Worm (Caenorhabditis elegans) whole organism, late embryonic: ENCODE results near the gene C49F5.7.

Experiments
- C08G9.2 ChIP-seq: sonication (generic microtip); optimal IDR thresholded peaks from 2 replicates; lab custom pipeline; 2016; ENCODE audit warnings: mild to moderate bottlenecking, missing genetic modification characterization, moderate library complexity, missing compliant biosample characterization
- F13H6.1 ChIP-seq: sonication (generic microtip); optimal IDR thresholded peaks from 2 replicates; lab custom pipeline; 2016; ENCODE audit warnings: missing genetic modification characterization, missing compliant biosample characterization
- K09A11.1 ChIP-seq: sonication (generic microtip); optimal IDR thresholded peaks from 2 replicates; lab custom pipeline; 2017; ENCODE audit warnings: antibody characterized with exemption, mild to moderate bottlenecking, missing genetic modification characterization, missing compliant biosample characterization; ENCODE audit not compliant: insufficient read depth
- Y22D7AL.16 ChIP-seq: sonication (generic microtip); optimal IDR thresholded peaks from 2 replicates; lab custom pipeline; 2016; ENCODE audit warnings: missing genetic modification characterization, missing compliant biosample characterization
- ama-1 ChIP-seq: fragments of 150-350 bp; optimal IDR thresholded peaks from 2 replicates; lab custom pipeline; 2014
- ceh-14 ChIP-seq: sonication (generic microtip); optimal IDR thresholded peaks from 2 replicates; lab custom pipeline; 2016; ENCODE audit warnings: missing genotype, missing genetic modification characterization, missing compliant biosample characterization
- ceh-19 ChIP-seq: fragments of 200-800 bp; sonication (Bioruptor generic); optimal IDR thresholded peaks from 2 replicates; lab custom pipeline; 2018; ENCODE audit warnings: mild to moderate bottlenecking, missing genetic modification characterization, missing compliant biosample characterization
- ceh-2 ChIP-seq: sonication (generic microtip); optimal IDR thresholded peaks from 2 replicates; lab custom pipeline; 2016; ENCODE audit warnings: missing genotype, missing genetic modification characterization, missing compliant biosample characterization
- ceh-22 ChIP-seq: sonication (generic microtip); optimal IDR thresholded peaks from 2 replicates; lab custom pipeline; 2017; ENCODE audit warnings: missing biosample characterization, missing genetic modification characterization
- ceh-24 ChIP-seq: sonication (generic microtip); optimal IDR thresholded peaks from 2 replicates; lab custom pipeline; 2016; ENCODE audit warnings: mild to moderate bottlenecking, missing genetic modification characterization, missing compliant biosample characterization
- ceh-31 ChIP-seq: sonication (generic microtip); optimal IDR thresholded peaks from 2 replicates; lab custom pipeline; 2016; ENCODE audit warnings: missing genetic modification characterization, missing compliant biosample characterization
- ceh-48 ChIP-seq: sonication (generic microtip); optimal IDR thresholded peaks from 2 replicates; lab custom pipeline; 2016; ENCODE audit warnings: missing genetic modification characterization, inconsistent platforms, missing compliant biosample characterization
- che-1 ChIP-seq: sonication (generic microtip); optimal IDR thresholded peaks from 2 replicates; lab custom pipeline; 2016; ENCODE audit warnings: mild to moderate bottlenecking, missing genetic modification characterization, missing compliant biosample characterization
- dmd-4 ChIP-seq: sonication (generic microtip); optimal IDR thresholded peaks from 2 replicates; lab custom pipeline; 2016; ENCODE audit warnings: borderline replicate concordance, missing genetic modification characterization, missing compliant biosample characterization
- elt-2 ChIP-seq: sonication (generic microtip); optimal IDR thresholded peaks from 2 replicates; lab custom pipeline; 2016; ENCODE audit warnings: missing genetic modification reagents, missing genetic modification characterization, missing compliant biosample characterization
- elt-4 ChIP-seq: sonication (generic microtip); optimal IDR thresholded peaks from 2 replicates; lab custom pipeline; 2016; ENCODE audit warnings: missing genetic modification characterization, missing compliant biosample characterization
- eyg-1 ChIP-seq: sonication (generic microtip); optimal IDR thresholded peaks from 2 replicates; lab custom pipeline; 2016; ENCODE audit warnings: missing genotype, missing genetic modification characterization, missing compliant biosample characterization
- fkh-10 ChIP-seq: fragments of 150-350 bp; optimal IDR thresholded peaks from 2 replicates; lab custom pipeline; 2014; ENCODE audit warnings: missing biosample characterization, missing genetic modification reagents, missing genetic modification characterization
- fkh-6 ChIP-seq: sonication (generic microtip); optimal IDR thresholded peaks from 2 replicates; lab custom pipeline; 2016; ENCODE audit warnings: missing genetic modification characterization, missing compliant biosample characterization
- gmeb-2 ChIP-seq: sonication (generic microtip); optimal IDR thresholded peaks from 2 replicates; lab custom pipeline; 2016; ENCODE audit warnings: missing genetic modification characterization, inconsistent platforms, missing compliant biosample characterization
- hlh-13 ChIP-seq: fragments of 200-800 bp; sonication (Bioruptor generic); optimal IDR thresholded peaks from 2 replicates; lab custom pipeline; 2018; ENCODE audit warnings: mild to moderate bottlenecking, missing genetic modification characterization, missing compliant biosample characterization
- hlh-6 ChIP-seq: sonication (generic microtip); optimal IDR thresholded peaks from 2 replicates; lab custom pipeline; 2016; ENCODE audit warnings: missing genotype, missing genetic modification characterization, missing compliant biosample characterization
- hlh-8 ChIP-seq: sonication (generic microtip); optimal IDR thresholded peaks from 2 replicates; lab custom pipeline; 2016; ENCODE audit warnings: missing genotype, missing genetic modification characterization, missing compliant biosample characterization
- madf-2 ChIP-seq: sonication (generic microtip); optimal IDR thresholded peaks from 2 replicates; lab custom pipeline; 2017; ENCODE audit warnings: missing genetic modification characterization, missing compliant biosample characterization
- nfya-1 ChIP-seq: sonication (generic microtip); optimal IDR thresholded peaks from 2 replicates; lab custom pipeline; 2017; ENCODE audit warnings: missing genetic modification characterization, mild to moderate bottlenecking, missing compliant biosample characterization, antibody characterized with exemption, moderate library complexity
- odd-2 ChIP-seq: sonication (generic microtip); optimal IDR thresholded peaks from 2 replicates; lab custom pipeline; 2017; ENCODE audit warnings: antibody characterized with exemption, mild to moderate bottlenecking, missing genetic modification characterization, missing compliant biosample characterization
- pag-3 ChIP-seq: sonication (generic microtip); optimal IDR thresholded peaks from 2 replicates; lab custom pipeline; 2016; ENCODE audit warnings: missing compliant biosample characterization, missing genetic modification characterization, borderline replicate concordance
- pat-9 ChIP-seq: fragments of 200-800 bp; sonication (Bioruptor generic); optimal IDR thresholded peaks from 2 replicates; lab custom pipeline; 2018; ENCODE audit warnings: mild to moderate bottlenecking, missing genetic modification characterization, moderate library complexity, missing compliant biosample characterization
- pax-1 ChIP-seq: fragments of 150-350 bp; optimal IDR thresholded peaks from 2 replicates; lab custom pipeline; 2014; ENCODE audit warnings: missing biosample characterization, missing genetic modification characterization
- pha-2 ChIP-seq: sonication (generic microtip); optimal IDR thresholded peaks from 2 replicates; lab custom pipeline; 2017; ENCODE audit warnings: mild to moderate bottlenecking, missing genetic modification characterization, missing compliant biosample characterization
- pha-4 ChIP-seq: fragments of 150-350 bp; optimal IDR thresholded peaks from 2 replicates; lab custom pipeline; 2018; ENCODE audit warnings: missing biosample characterization, missing genetic modification reagents, missing genetic modification characterization
- pqm-1 ChIP-seq: sonication (generic microtip); optimal IDR thresholded peaks from 2 replicates; lab custom pipeline; 2016; ENCODE audit warnings: missing genetic modification characterization, missing compliant biosample characterization
- ref-2 ChIP-seq: sonication (generic microtip); optimal IDR thresholded peaks from 2 replicates; lab custom pipeline; 2016; ENCODE audit warnings: missing genetic modification characterization, missing compliant biosample characterization
- sox-2 ChIP-seq: fragments of 200-800 bp; sonication (Bioruptor generic); IDR thresholded peaks from 2 replicates; pipeline ENCODE4 v1.3.6; 2022; ENCODE audit warnings: missing genetic modification reagents, missing genetic modification characterization, missing compliant biosample characterization
- tbx-7 ChIP-seq: sonication (generic microtip); optimal IDR thresholded peaks from 2 replicates; lab custom pipeline; 2016; ENCODE audit warnings: missing genotype, missing genetic modification characterization, missing compliant biosample characterization
- ttx-3 ChIP-seq: sonication (generic microtip); optimal IDR thresholded peaks from 2 replicates; lab custom pipeline; 2016; ENCODE audit warnings: missing genetic modification reagents, missing genetic modification characterization, missing compliant biosample characterization
- unc-42 ChIP-seq: sonication (generic microtip); optimal IDR thresholded peaks from 2 replicates; lab custom pipeline; 2016; ENCODE audit warnings: missing genotype, missing genetic modification characterization, missing compliant biosample characterization

The C49F5.7 gene

DNA sequence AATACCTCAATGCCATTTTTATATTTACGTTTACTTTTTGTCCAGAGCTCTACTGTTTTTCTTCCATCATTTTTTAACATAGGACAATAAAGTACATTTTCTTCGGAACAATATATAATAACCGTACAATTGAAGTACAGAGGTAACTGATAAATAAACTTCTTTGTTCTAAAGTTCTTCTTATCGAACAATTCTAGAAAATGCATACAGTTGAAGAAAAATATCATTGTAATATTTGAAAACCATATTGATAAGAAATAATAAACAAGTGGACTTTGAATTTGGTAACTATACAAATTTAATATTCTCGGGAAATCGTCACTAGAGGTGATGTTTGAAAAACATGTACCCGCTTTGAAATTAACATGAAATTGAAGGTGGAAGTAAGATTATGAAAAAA is 2.0 kb downstream of the C49F5.7 start:
- no peak for TF ChIP-seq sox-2 (GFP tag; lab: Robert Waterston, UW)
- no peak for TF ChIP-seq nfya-1 (tag; lab: Kevin White, UChicago)
- TF ChIP-seq odd-2 (tag; lab: Kevin White, UChicago): no peak
- TF ChIP-seq Y22D7AL.16 (tag; lab: Kevin White, UChicago): no peak
- TF ChIP-seq dmd-4 (tag; lab: Kevin White, UChicago): no peak
- no peak for TF ChIP-seq pag-3 (tag; lab: Kevin White, UChicago)
- no peak for TF ChIP-seq madf-2
- TF ChIP-seq ceh-19: no peak
- no peak for TF ChIP-seq pat-9
- no peak for TF ChIP-seq tbx-7 (tag; lab: Kevin White, UChicago)
- TF ChIP-seq ref-2 (tag; lab: Kevin White, UChicago): no peak
- TF ChIP-seq che-1 (tag; lab: Kevin White, UChicago): no peak
- TF ChIP-seq ceh-48 (tag; lab: Kevin White, UChicago): no peak
- TF ChIP-seq elt-4 (tag; lab: Kevin White, UChicago): no peak
- TF ChIP-seq fkh-10 (GFP tag; lab: Kevin White, UChicago): no peak
- no peak for TF ChIP-seq K09A11.1 (tag; lab: Kevin White, UChicago)
- TF ChIP-seq gmeb-2 (tag; lab: Kevin White, UChicago): no peak
- TF ChIP-seq unc-42 (tag; lab: Kevin White, UChicago): no peak

DNA sequence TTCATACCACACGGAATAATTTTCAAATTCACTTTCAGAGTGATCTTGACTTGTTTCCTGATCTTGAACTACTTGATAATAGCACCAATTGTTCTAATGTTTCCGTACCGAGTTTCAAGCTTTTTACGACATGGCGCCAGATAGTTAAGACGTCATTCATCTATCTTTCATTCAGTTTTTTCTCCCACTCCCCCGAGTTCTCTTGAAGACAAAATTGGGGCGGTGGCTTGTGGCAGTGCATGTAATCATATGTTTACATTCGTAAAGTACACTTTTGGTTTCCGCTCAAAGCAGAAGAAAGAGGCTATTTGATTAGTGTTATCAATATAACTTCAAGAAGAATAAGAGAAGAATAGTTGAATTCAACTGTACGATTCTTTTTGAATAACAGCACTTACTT is 5.0 kb downstream of the C49F5.7 start:
- TF ChIP-seq eyg-1 (tag; lab: Kevin White, UChicago) (no peak), K09A11.1 (tag; lab: Kevin White, UChicago) (no peak)

DNA sequence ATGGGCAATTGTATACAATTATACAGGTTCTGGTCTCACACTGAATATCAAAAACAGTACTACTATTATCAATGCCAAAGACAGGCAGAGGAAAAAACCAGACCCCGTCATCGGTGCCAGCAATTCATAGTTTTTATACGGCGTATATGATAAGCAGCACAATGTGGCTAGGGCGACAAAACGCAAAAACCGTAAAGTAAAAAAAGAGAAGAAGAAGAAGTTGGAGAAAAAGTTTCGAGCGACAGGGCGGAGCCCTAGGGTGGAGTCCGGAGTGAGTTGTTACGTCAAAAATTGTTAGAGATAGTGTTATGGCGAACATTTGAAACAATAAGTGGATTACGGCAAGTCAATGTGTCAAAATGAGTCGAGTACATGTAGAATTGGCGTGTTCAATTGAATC is 7.0 kb downstream of the C49F5.7 start:
- TF ChIP-seq elt-2 (tag; lab: Kevin White, UChicago) (no peak), ama-1 (lab: Kevin White, UChicago) (no peak), pat-9 (no peak), ceh-24 (tag; lab: Kevin White, UChicago) (no peak), ceh-14 (tag; lab: Kevin White, UChicago) (no peak), pag-3 (tag; lab: Kevin White, UChicago) (no peak), C08G9.2 (tag; lab: Kevin White, UChicago) (no peak), F13H6.1 (tag; lab: Kevin White, UChicago) (no peak), fkh-6 (tag; lab: Kevin White, UChicago) (no peak), gmeb-2 (tag; lab: Kevin White, UChicago) (no peak), sox-2 (GFP tag; lab: Robert Waterston, UW) (no peak), eyg-1 (tag; lab: Kevin White, UChicago) (no peak), madf-2 (no peak), pha-4 (tag; lab: Kevin White, UChicago) (no peak), pqm-1 (no peak), pha-2 (tag; lab: Kevin White, UChicago) (no peak), ceh-22 (no peak)

DNA sequence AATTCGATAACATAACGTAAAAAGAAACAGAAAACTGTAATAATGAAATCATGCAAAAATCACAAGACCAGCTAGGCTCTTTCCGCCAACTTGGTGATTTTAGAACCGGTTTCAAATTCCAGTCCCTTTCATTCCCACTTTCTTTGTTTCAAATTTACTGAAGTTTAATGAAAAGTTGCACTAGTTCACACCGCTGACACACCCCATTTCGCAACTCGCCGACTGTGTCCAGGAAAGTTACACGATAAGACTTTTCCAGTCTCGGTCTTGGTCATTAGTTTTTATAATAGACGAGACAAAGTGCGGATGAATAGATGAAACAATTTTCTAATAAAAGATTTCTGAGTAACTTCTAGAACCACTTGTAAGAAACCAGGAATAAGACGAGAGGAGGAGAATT is 9.4 kb downstream of the C49F5.7 start:
- TF ChIP-seq hlh-6 (tag; lab: Kevin White, UChicago) (no peak), ceh-31 (tag; lab: Kevin White, UChicago) (no peak), pax-1 (tag; lab: Kevin White, UChicago) (no peak), elt-4 (tag; lab: Kevin White, UChicago) (no peak), ttx-3 (tag; lab: Kevin White, UChicago) (no peak), C08G9.2 (tag; lab: Kevin White, UChicago) (no peak), ceh-2 (no peak), hlh-13 (GFP tag; lab: Kevin White, UChicago) (no peak), hlh-8 (tag; lab: Kevin White, UChicago) (no peak), pha-4 (tag; lab: Kevin White, UChicago) (no peak), unc-42 (tag; lab: Kevin White, UChicago) (no peak), ceh-14 (tag; lab: Kevin White, UChicago) (no peak)
- TF ChIP-seq, all 69 proteins: peak for 0
